Worm (Caenorhabditis elegans) whole organism, midembryonic: Measurements from ENCODE around the gene C26F1.3.

Experiments used
- T22C8.4 ChIP-seq: fragments of 200-800 bp; sonication (Bioruptor generic); IDR thresholded peaks from 2 replicates; pipeline ENCODE4 v1.3.6; 2022; ENCODE audit warnings: missing genetic modification characterization, missing compliant biosample characterization
- cog-1 ChIP-seq: sonication (generic microtip); optimal IDR thresholded peaks from 2 replicates; lab custom pipeline; 2016; ENCODE audit warnings: missing genetic modification characterization, missing compliant biosample characterization
- flt-1 ChIP-seq: fragments of 200-800 bp; sonication (Bioruptor generic); IDR thresholded peaks from 2 replicates; pipeline ENCODE4 v1.3.6; 2022; ENCODE audit warnings: missing genetic modification characterization, missing compliant biosample characterization
- klf-2 ChIP-seq: fragments of 200-800 bp; sonication (Bioruptor generic); conservative IDR thresholded peaks from 2 replicates; pipeline ENCODE4 v1.3.6; 2022; ENCODE audit warnings: missing genetic modification reagents, missing genetic modification characterization, missing compliant biosample characterization
- med-1 ChIP-seq: sonication (generic microtip); optimal IDR thresholded peaks from 2 replicates; lab custom pipeline; 2017; ENCODE audit warnings: missing genetic modification characterization, mild to moderate bottlenecking, missing compliant biosample characterization, antibody characterized with exemption, missing genetic modification reagents; ENCODE audit not compliant: insufficient read depth
- ref-1 ChIP-seq: fragments of 200-800 bp; sonication (Bioruptor generic); conservative IDR thresholded peaks from 2 replicates; pipeline ENCODE4 v1.3.6; 2022; ENCODE audit warnings: missing genetic modification reagents, missing genetic modification characterization, missing compliant biosample characterization
- tab-1 ChIP-seq: fragments of 200-800 bp; sonication (Bioruptor generic); IDR thresholded peaks from 2 replicates; pipeline ENCODE4 v1.3.6; 2022; ENCODE audit warnings: missing genetic modification characterization, missing compliant biosample characterization
- ztf-23 ChIP-seq: fragments of 200-800 bp; sonication (Bioruptor generic); IDR thresholded peaks from 2 replicates; pipeline ENCODE4 v1.3.6; 2022; ENCODE audit warnings: missing genetic modification reagents, missing genetic modification characterization, missing compliant biosample characterization
- ztf-29 ChIP-seq: fragments of 200-800 bp; sonication (Bioruptor generic); IDR thresholded peaks from 2 replicates; pipeline ENCODE4 v1.3.6; 2022; ENCODE audit warnings: missing genetic modification reagents, missing genetic modification characterization, missing compliant biosample characterization

The C26F1.3 gene

ce11 chrV:7742485-7742959 is 34.6 kb upstream of the C26F1.3 start, which contains the start of gene fbxl-5:
TSS of gene fbxl-5 (plus strand) at chrV:7742909.
- TF ChIP-seq ref-1 (GFP tag; lab: Robert Waterston, UW) = no peak
- no peak for TF ChIP-seq ztf-23 (GFP tag; lab: Robert Waterston, UW)
- no peak for TF ChIP-seq klf-2 (GFP tag; lab: Robert Waterston, UW)
- no peak for TF ChIP-seq med-1 (GFP tag; lab: Kevin White, UChicago)
- no peak for TF ChIP-seq ztf-29 (GFP tag; lab: Robert Waterston, UW)
- no peak for TF ChIP-seq flt-1
- TF ChIP-seq T22C8.4 (GFP tag; lab: Robert Waterston, UW) = no peak
- TF ChIP-seq tab-1 (GFP tag; lab: Robert Waterston, UW) = no peak
- TF ChIP-seq cog-1 = no peak

- TF ChIP-seq ztf-23 (GFP tag; lab: Robert Waterston, UW) = no peak
- TF ChIP-seq klf-2 (GFP tag; lab: Robert Waterston, UW) = no peak
- TF ChIP-seq ref-1 (GFP tag; lab: Robert Waterston, UW) = no peak
- no peak for TF ChIP-seq tab-1 (GFP tag; lab: Robert Waterston, UW)
- TF ChIP-seq cog-1 = no peak
- no peak for TF ChIP-seq flt-1
- TF ChIP-seq T22C8.4 (GFP tag; lab: Robert Waterston, UW) = no peak
- TF ChIP-seq med-1 (GFP tag; lab: Kevin White, UChicago) = no peak
- no peak for TF ChIP-seq ztf-29 (GFP tag; lab: Robert Waterston, UW)
Observed at ce11 chrV:7744068-7744467, 33.0 kb upstream of the C26F1.3 start.

- no peak for TF ChIP-seq ztf-29 (GFP tag; lab: Robert Waterston, UW)
- no peak for TF ChIP-seq med-1 (GFP tag; lab: Kevin White, UChicago)
- TF ChIP-seq flt-1 = no peak
- no peak for TF ChIP-seq ztf-23 (GFP tag; lab: Robert Waterston, UW)
- no peak for TF ChIP-seq cog-1
- TF ChIP-seq klf-2 (GFP tag; lab: Robert Waterston, UW) = no peak
- TF ChIP-seq ref-1 (GFP tag; lab: Robert Waterston, UW) = no peak
- no peak for TF ChIP-seq tab-1 (GFP tag; lab: Robert Waterston, UW)
- no peak for TF ChIP-seq T22C8.4 (GFP tag; lab: Robert Waterston, UW)
Observed at ce11 chrV:7745386-7745785, 31.7 kb upstream of the C26F1.3 start.

- TF ChIP-seq ztf-23 (GFP tag; lab: Robert Waterston, UW) = no peak
- no peak for TF ChIP-seq tab-1 (GFP tag; lab: Robert Waterston, UW)
- TF ChIP-seq ztf-29 (GFP tag; lab: Robert Waterston, UW) = peak; percentile 28; the same call in 1 of the 2 replicates
- no peak for TF ChIP-seq ref-1 (GFP tag; lab: Robert Waterston, UW)
- TF ChIP-seq med-1 (GFP tag; lab: Kevin White, UChicago) = no peak
- TF ChIP-seq flt-1 = 0 out of 2 replicates have a peak, but pooled peaks have one; percentile 14
- TF ChIP-seq cog-1 = peak; percentile 51
- TF ChIP-seq T22C8.4 (GFP tag; lab: Robert Waterston, UW) = no peak
- no peak for TF ChIP-seq klf-2 (GFP tag; lab: Robert Waterston, UW)
Observed at ce11 chrV:7745903-7746302, 31.2 kb upstream of the C26F1.3 start.

ce11 chrV:7747132-7747531 is 30.0 kb upstream of the C26F1.3 start:
- no peak for TF ChIP-seq cog-1
- TF ChIP-seq ztf-23 (GFP tag; lab: Robert Waterston, UW) = no peak

ce11 chrV:7747987-7748607 is 29.0 kb upstream of the C26F1.3 start:
- TF ChIP-seq flt-1 (peak; percentile 31; the same call in 1 of the 2 replicates), klf-2 (GFP tag; lab: Robert Waterston, UW) (no peak)

ce11 chrV:7749708-7750107 is 27.4 kb upstream of the C26F1.3 start:
- TF ChIP-seq ztf-23 (GFP tag; lab: Robert Waterston, UW) (no peak), med-1 (GFP tag; lab: Kevin White, UChicago) (no peak), cog-1 (no peak), tab-1 (GFP tag; lab: Robert Waterston, UW) (no peak), flt-1 (no peak), T22C8.4 (GFP tag; lab: Robert Waterston, UW) (no peak), ref-1 (GFP tag; lab: Robert Waterston, UW) (no peak), klf-2 (GFP tag; lab: Robert Waterston, UW) (no peak), ztf-29 (GFP tag; lab: Robert Waterston, UW) (no peak)

ce11 chrV:7754557-7754956 is 22.5 kb upstream of the C26F1.3 start, which contains the start of gene T05B11.4:
TSS of gene T05B11.4 (minus strand) at chrV:7754657.
- no peak for TF ChIP-seq tab-1 (GFP tag; lab: Robert Waterston, UW)
- no peak for TF ChIP-seq flt-1
- no peak for TF ChIP-seq med-1 (GFP tag; lab: Kevin White, UChicago)
- TF ChIP-seq cog-1 = no peak
- TF ChIP-seq ztf-23 (GFP tag; lab: Robert Waterston, UW) = no peak
- no peak for TF ChIP-seq klf-2 (GFP tag; lab: Robert Waterston, UW)
- TF ChIP-seq T22C8.4 (GFP tag; lab: Robert Waterston, UW) = no peak

- no peak for TF ChIP-seq cog-1
- no peak for TF ChIP-seq med-1 (GFP tag; lab: Kevin White, UChicago)
- TF ChIP-seq ztf-23 (GFP tag; lab: Robert Waterston, UW) = no peak
- TF ChIP-seq ztf-29 (GFP tag; lab: Robert Waterston, UW) = no peak
- TF ChIP-seq T22C8.4 (GFP tag; lab: Robert Waterston, UW) = no peak
- no peak for TF ChIP-seq klf-2 (GFP tag; lab: Robert Waterston, UW)
- TF ChIP-seq ref-1 (GFP tag; lab: Robert Waterston, UW) = no peak
- TF ChIP-seq tab-1 (GFP tag; lab: Robert Waterston, UW) = no peak
- TF ChIP-seq flt-1 = no peak
Observed at ce11 chrV:7755991-7756390, 21.1 kb upstream of the C26F1.3 start.
